Fruit fly (Drosophila melanogaster) Kc167 (cell line): ENCODE data around the gene Alp5.

Source experiments
- Myc ChIP-seq: fragments of >200 bp; optimal IDR thresholded peaks from 2 replicates; lab custom pipeline; 2017; ENCODE audit warnings: missing external identifiers
- Sin3A ChIP-seq: fragments of >200 bp; optimal IDR thresholded peaks from 2 replicates; lab custom pipeline; 2018; ENCODE audit warnings: missing external identifiers
- h ChIP-seq: fragments of >200 bp; optimal IDR thresholded peaks from 3 replicates; lab custom pipeline; 2018; ENCODE audit warnings: missing external identifiers
- insv ChIP-seq: fragments of >200 bp; optimal IDR thresholded peaks from 3 replicates; lab custom pipeline; 2018; ENCODE audit warnings: missing external identifiers
- psq ChIP-seq: fragments of >200 bp; optimal IDR thresholded peaks from 2 replicates; lab custom pipeline; 2017; ENCODE audit warnings: missing external identifiers
- ttk ChIP-seq: sonication (Bioruptor generic); optimal IDR thresholded peaks from 2 replicates; lab custom pipeline; 2017; ENCODE audit warnings: missing external identifiers

- no peak for TF ChIP-seq Sin3A (lab: Kevin White, UChicago)
- no peak for TF ChIP-seq psq (lab: Kevin White, UChicago)
- no peak for TF ChIP-seq insv (lab: Kevin White, UChicago)
- TF ChIP-seq Myc (lab: Kevin White, UChicago) = no peak
- no peak for TF ChIP-seq ttk
- no peak for TF ChIP-seq h
Measured at dm6 chr3R:21025508-21025907, 18.7 kb upstream of the Alp5 start.
